Worm (Caenorhabditis elegans): ENCODE measurements around the gene F14D7.12.

F14D7.12 gene

ce11 chrV:14293667-14294194, 6.1 kb upstream of the F14D7.12 start, which contains the start of gene F14D7.2 (continued):
- TF ChIP-seq lag-1 (GFP tag; IDR thresholded peaks at IDR 0.05) = no peak
- TF ChIP-seq madf-8 (GFP tag; conservative IDR thresholded peaks at IDR 0.05) = peak; percentile 62
- TF ChIP-seq F55B11.4 (tag; optimal IDR thresholded peaks at IDR 0.05; ENCODE audit: borderline replicate concordance, insufficient read depth) = no peak
- peak; percentile 71 for TF ChIP-seq efl-1 (GFP tag; optimal IDR thresholded peaks at IDR 0.05)
- no peak for TF ChIP-seq nfya-2 (GFP tag; IDR thresholded peaks at IDR 0.05)
- TF ChIP-seq snpc-3.4 (tag; optimal IDR thresholded peaks at IDR 0.05) = no peak

ce11 chrV:14294396-14294795, 5.4 kb upstream of the F14D7.12 start, which contains the start of gene F14D7.9:
F14D7.9 (plus strand) TSS chrV:14294696.
- TF ChIP-seq ceh-100 (GFP tag; IDR thresholded peaks at IDR 0.05) (no peak), rcor-1 (GFP tag; IDR thresholded peaks at IDR 0.05) (no peak), ets-4 (GFP tag; optimal IDR thresholded peaks at IDR 0.05) (no peak), ama-1 (optimal IDR thresholded peaks at IDR 0.05) (no peak), ama-1 (GFP tag; optimal IDR thresholded peaks at IDR 0.05) (no peak), lsl-1 (GFP tag; optimal IDR thresholded peaks at IDR 0.05) (no peak), K11D2.4 (GFP tag; IDR thresholded peaks at IDR 0.05) (no peak), F37B4.10 (GFP tag; IDR thresholded peaks at IDR 0.05) (no peak), lsy-27 (tag; optimal IDR thresholded peaks at IDR 0.05; ENCODE audit: borderline replicate concordance, insufficient read depth) (no peak), B0019.2 (GFP tag; conservative IDR thresholded peaks at IDR 0.05) (no peak), nhr-90 (tag; optimal IDR thresholded peaks at IDR 0.05) (no peak), tbp1 (GFP tag; optimal IDR thresholded peaks at IDR 0.05) (no peak), F57C9.4 (tag; optimal IDR thresholded peaks at IDR 0.05) (no peak), zfh-2 (GFP tag; conservative IDR thresholded peaks at IDR 0.05) (no peak)

- TF ChIP-seq cebp-1 (GFP tag; IDR thresholded peaks at IDR 0.05) = no peak
- no peak for TF ChIP-seq cebp-1 (tag; optimal IDR thresholded peaks at IDR 0.05)
- no peak for TF ChIP-seq aptf-2 (GFP tag; conservative IDR thresholded peaks at IDR 0.05)
- no peak for TF ChIP-seq unc-130 (GFP tag; optimal IDR thresholded peaks at IDR 0.05)
- TF ChIP-seq lin-35 (GFP tag; optimal IDR thresholded peaks at IDR 0.05) = no peak
- TF ChIP-seq egrh-3 (GFP tag; IDR thresholded peaks at IDR 0.05) = no peak
- no peak for TF ChIP-seq ceh-79 (tag; optimal IDR thresholded peaks at IDR 0.05)
- TF ChIP-seq dox-1 (GFP tag; IDR thresholded peaks at IDR 0.05) = no peak
- TF ChIP-seq B0336.3 (GFP tag; IDR thresholded peaks at IDR 0.05) = no peak
- TF ChIP-seq sptf-2 (GFP tag; optimal IDR thresholded peaks at IDR 0.05) = no peak
- no peak for TF ChIP-seq ceh-58 (GFP tag; IDR thresholded peaks at IDR 0.05)
- no peak for TF ChIP-seq ztf-22 (GFP tag; optimal IDR thresholded peaks at IDR 0.05)
- no peak for TF ChIP-seq F33H1.4 (GFP tag; IDR thresholded peaks at IDR 0.05)
- TF ChIP-seq dpff-1 (tag; optimal IDR thresholded peaks at IDR 0.05) = no peak
- TF ChIP-seq madf-6 (GFP tag; IDR thresholded peaks at IDR 0.05) = no peak
- TF ChIP-seq ets-4 (GFP tag; optimal IDR thresholded peaks at IDR 0.05) = no peak
These were observed 3.3 kb upstream of the F14D7.12 start, which contains the start of gene F14D7.3 for ce11 chrV:14296499-14296898. F14D7.3 (plus strand) TSS chrV:14296799.

- TF ChIP-seq zim-3 (tag; optimal IDR thresholded peaks at IDR 0.05) (no peak), ztf-26 (tag; optimal IDR thresholded peaks at IDR 0.05) (no peak), nhr-80 (tag; optimal IDR thresholded peaks at IDR 0.05) (peak; percentile 21), xnd-1 (tag; optimal IDR thresholded peaks at IDR 0.05) (no peak)
These were observed 1.3 kb downstream of the F14D7.12 start, which contains the start of gene F14D7.6 for ce11 chrV:14301076-14301475. F14D7.6 (plus strand) TSS chrV:14301413.

Measured in whole organism, young adult.